Fruit fly (Drosophila melanogaster) whole organism, embryonic: ENCODE measurements around the gene Coq2.

ENCODE experiments used
- Atf6 ChIP-seq: fragments of 200-800 bp; sonication (Bioruptor generic); IDR thresholded peaks from 2 replicates; pipeline ENCODE4 v1.3.6; 2022; ENCODE audit warnings: missing biosample characterization, missing genetic modification characterization
- BtbVII ChIP-seq: fragments of 200-800 bp; sonication (Bioruptor generic); optimal IDR thresholded peaks from 3 replicates; lab custom pipeline; 2017; ENCODE audit warnings: missing biosample characterization, mild to moderate bottlenecking, missing genetic modification characterization
- CG1024 ChIP-seq: fragments of 200-800 bp; sonication (Bioruptor generic); IDR thresholded peaks from 2 replicates; pipeline ENCODE4 v1.3.6; 2022; ENCODE audit warnings: missing biosample characterization, missing genetic modification characterization
- CG10321 ChIP-seq: fragments of 200-800 bp; sonication (Bioruptor generic); IDR thresholded peaks from 2 replicates; pipeline ENCODE4 v1.3.6; 2022; ENCODE audit warnings: missing biosample characterization, missing genetic modification characterization
- CG10431 ChIP-seq: fragments of 200-800 bp; sonication (Bioruptor generic); optimal IDR thresholded peaks from 3 replicates; lab custom pipeline; 2018; ENCODE audit warnings: missing biosample characterization, mild to moderate bottlenecking, missing genetic modification characterization
- CG11085 ChIP-seq: fragments of 200-800 bp; sonication (Bioruptor generic); IDR thresholded peaks from 2 replicates; pipeline ENCODE4 v1.3.6; 2022; ENCODE audit warnings: missing biosample characterization, missing genetic modification characterization
- CG12071 ChIP-seq: fragments of 200-800 bp; sonication (Bioruptor generic); optimal IDR thresholded peaks from 3 replicates; lab custom pipeline; 2018; ENCODE audit warnings: missing biosample characterization, mild to moderate bottlenecking, missing genetic modification characterization
- CG1602 ChIP-seq: fragments of 200-800 bp; sonication (Bioruptor generic); optimal IDR thresholded peaks from 3 replicates; lab custom pipeline; 2016; ENCODE audit warnings: missing biosample characterization, missing genetic modification characterization
- CG1603 ChIP-seq: fragments of 200-800 bp; sonication (Bioruptor generic); optimal IDR thresholded peaks from 2 replicates; lab custom pipeline; 2019; ENCODE audit warnings: missing biosample characterization, mild to moderate bottlenecking, missing genetic modification characterization, moderate library complexity
- CG32532 ChIP-seq: fragments of 200-800 bp; sonication (Bioruptor generic); IDR thresholded peaks from 2 replicates; pipeline ENCODE4 v1.3.6; 2022; ENCODE audit warnings: missing biosample characterization, missing genetic modification characterization
- CG3838 ChIP-seq: fragments of 200-800 bp; sonication (Bioruptor generic); optimal IDR thresholded peaks from 3 replicates; lab custom pipeline; 2016; ENCODE audit warnings: missing biosample characterization, missing genetic modification characterization
- CG4707 ChIP-seq: fragments of 200-800 bp; sonication (Bioruptor generic); optimal IDR thresholded peaks from 2 replicates; lab custom pipeline; 2018; ENCODE audit warnings: missing biosample characterization, mild to moderate bottlenecking, missing genetic modification characterization, moderate library complexity
- CG4730 ChIP-seq: fragments of 200-800 bp; sonication (Bioruptor generic); IDR thresholded peaks from 2 replicates; pipeline ENCODE4 v1.3.6; 2022; ENCODE audit warnings: missing biosample characterization, missing genetic modification characterization
- CG5245 ChIP-seq: fragments of 200-800 bp; sonication (Bioruptor generic); optimal IDR thresholded peaks from 3 replicates; lab custom pipeline; 2016; ENCODE audit warnings: missing biosample characterization, missing genetic modification characterization
- CG6689 ChIP-seq: fragments of 200-800 bp; sonication (Bioruptor generic); IDR thresholded peaks from 2 replicates; pipeline ENCODE4 v1.3.6; 2022; ENCODE audit warnings: missing biosample characterization, missing genetic modification characterization
- CG6765 ChIP-seq: fragments of 200-800 bp; sonication (Bioruptor generic); optimal IDR thresholded peaks from 3 replicates; lab custom pipeline; 2017; ENCODE audit warnings: missing biosample characterization, mild to moderate bottlenecking, missing genetic modification characterization
- CG6813 ChIP-seq: fragments of 200-800 bp; sonication (Bioruptor generic); optimal IDR thresholded peaks from 2 replicates; lab custom pipeline; 2017; ENCODE audit warnings: missing biosample characterization, missing genetic modification characterization, mild to moderate bottlenecking, moderate library complexity, missing genetic modification reagents
- CG7963 ChIP-seq: fragments of 200-800 bp; sonication (Bioruptor generic); IDR thresholded peaks from 3 replicates; pipeline ENCODE4 v1.3.6; 2022; ENCODE audit warnings: missing biosample characterization, missing genetic modification characterization; ENCODE audit not compliant: partially characterized antibody
- CG8478 ChIP-seq: fragments of >200 bp; optimal IDR thresholded peaks from 2 replicates; lab custom pipeline; 2018
- CG9437 ChIP-seq: fragments of 200-800 bp; sonication (Bioruptor generic); optimal IDR thresholded peaks from 2 replicates; lab custom pipeline; 2018; ENCODE audit warnings: missing biosample characterization, mild to moderate bottlenecking, missing genetic modification characterization
- CG9727 ChIP-seq: fragments of 200-800 bp; sonication (Bioruptor generic); optimal IDR thresholded peaks from 3 replicates; lab custom pipeline; 2017; ENCODE audit warnings: missing biosample characterization, mild to moderate bottlenecking, missing genetic modification characterization
- CG9797 ChIP-seq: fragments of 200-800 bp; sonication (Bioruptor generic); optimal IDR thresholded peaks from 3 replicates; lab custom pipeline; 2018; ENCODE audit warnings: missing biosample characterization, mild to moderate bottlenecking, missing genetic modification characterization
- CG9817 ChIP-seq: fragments of 200-800 bp; sonication (Bioruptor generic); optimal IDR thresholded peaks from 2 replicates; lab custom pipeline; 2018; ENCODE audit warnings: missing biosample characterization, mild to moderate bottlenecking, missing genetic modification characterization, moderate library complexity
- CG9876 ChIP-seq: fragments of 200-800 bp; sonication (Bioruptor generic); optimal IDR thresholded peaks from 2 replicates; lab custom pipeline; 2016; ENCODE audit warnings: missing biosample characterization, missing genetic modification characterization
- Dll ChIP-seq: fragments of 200-800 bp; sonication (Bioruptor generic); IDR thresholded peaks from 4 replicates; pipeline ENCODE4 v1.3.6; 2022; ENCODE audit warnings: missing biosample characterization, missing genetic modification characterization; ENCODE audit not compliant: partially characterized antibody
- Hmr ChIP-seq: fragments of 200-800 bp; sonication (Bioruptor generic); optimal IDR thresholded peaks from 3 replicates; lab custom pipeline; 2017; ENCODE audit warnings: mild to moderate bottlenecking, missing biosample characterization, missing genetic modification reagents, missing genetic modification characterization
- MBD-R2 ChIP-seq: fragments of 200-800 bp; sonication (Bioruptor generic); IDR thresholded peaks from 2 replicates; pipeline ENCODE4 v1.3.6; 2022; ENCODE audit warnings: missing biosample characterization, missing genetic modification characterization
- Max ChIP-seq: fragments of 200-800 bp; sonication (Bioruptor generic); optimal IDR thresholded peaks from 2 replicates; lab custom pipeline; 2016; ENCODE audit warnings: missing biosample characterization, mild to moderate bottlenecking, missing genetic modification characterization
- Med ChIP-seq: fragments of 200-800 bp; sonication (Bioruptor generic); peaks from one replicate; lab custom pipeline; 2016; ENCODE audit warnings: missing biosample characterization, missing genetic modification characterization, mild to moderate bottlenecking, inconsistent platforms, moderate library complexity
- Myb ChIP-seq: fragments of 200-800 bp; sonication (Bioruptor generic); optimal IDR thresholded peaks from 2 replicates; lab custom pipeline; 2016; ENCODE audit warnings: missing biosample characterization, missing genetic modification characterization
- PHDP ChIP-seq: fragments of 200-800 bp; sonication (Bioruptor generic); optimal IDR thresholded peaks from 3 replicates; lab custom pipeline; 2018; ENCODE audit warnings: missing biosample characterization, mild to moderate bottlenecking, missing genetic modification characterization, moderate library complexity
- Ravus ChIP-seq: fragments of 200-800 bp; sonication (Bioruptor generic); IDR thresholded peaks from 2 replicates; pipeline ENCODE4 v1.3.6; 2022; ENCODE audit warnings: missing biosample characterization, missing genetic modification characterization
- Scr ChIP-seq: fragments of 200-800 bp; sonication (Bioruptor generic); IDR thresholded peaks from 2 replicates; pipeline ENCODE4 v1.3.6; 2022; ENCODE audit warnings: missing biosample characterization, missing genetic modification characterization; ENCODE audit not compliant: partially characterized antibody
- Side ChIP-seq: fragments of 200-800 bp; sonication (Bioruptor generic); optimal IDR thresholded peaks from 2 replicates; lab custom pipeline; 2016; ENCODE audit warnings: missing biosample characterization, missing genetic modification characterization
- Sin3A ChIP-seq: fragments of >200 bp; optimal IDR thresholded peaks from 2 replicates; lab custom pipeline; 2018
- Vsx1 ChIP-seq: fragments of 200-800 bp; sonication (Bioruptor generic); optimal IDR thresholded peaks from 2 replicates; lab custom pipeline; 2017; ENCODE audit warnings: missing biosample characterization, mild to moderate bottlenecking, missing genetic modification characterization, missing genetic modification reagents
- crc ChIP-seq: fragments of 200-800 bp; sonication (Bioruptor generic); optimal IDR thresholded peaks from 2 replicates; lab custom pipeline; 2016; ENCODE audit warnings: missing biosample characterization, missing genetic modification characterization
- crp ChIP-seq, 2 experiments: fragments of 200-800 bp; sonication (Bioruptor generic); optimal IDR thresholded peaks; 2 replicates in 1 of 2; 3 replicates in 1 of 2; lab custom pipeline; 2017; ENCODE audit warnings: missing biosample characterization in 2 of 2, missing genetic modification characterization in 2 of 2, mild to moderate bottlenecking in 1 of 2, moderate library complexity in 1 of 2
- dm ChIP-seq: fragments of 200-800 bp; sonication (Bioruptor generic); optimal IDR thresholded peaks from 3 replicates; lab custom pipeline; 2016; ENCODE audit warnings: missing biosample characterization, missing genetic modification characterization
- fd64A ChIP-seq: fragments of 200-800 bp; sonication (Bioruptor generic); optimal IDR thresholded peaks from 3 replicates; lab custom pipeline; 2018; ENCODE audit warnings: missing biosample characterization, mild to moderate bottlenecking, missing genetic modification characterization
- insv ChIP-seq, 2 experiments: fragments of 200-800 bp; sonication (Bioruptor generic); optimal IDR thresholded peaks; 3 replicates each; lab custom pipeline; 2016 to 2018; ENCODE audit warnings: missing biosample characterization in 2 of 2, missing genetic modification characterization in 2 of 2
- inv ChIP-seq: fragments of 200-800 bp; sonication (Bioruptor generic); IDR thresholded peaks from 2 replicates; pipeline ENCODE4 v1.3.6; 2022; ENCODE audit warnings: missing biosample characterization, missing genetic modification characterization; ENCODE audit not compliant: partially characterized antibody
- lilli ChIP-seq: fragments of 200-800 bp; sonication (Bioruptor generic); optimal IDR thresholded peaks from 3 replicates; lab custom pipeline; 2016; ENCODE audit warnings: missing biosample characterization, missing genetic modification characterization
- onecut ChIP-seq: fragments of 200-800 bp; sonication (Bioruptor generic); IDR thresholded peaks from 2 replicates; pipeline ENCODE4 v1.3.6; 2022; ENCODE audit warnings: missing biosample characterization, missing genetic modification characterization
- phol ChIP-seq: fragments of 200-800 bp; sonication (Bioruptor generic); optimal IDR thresholded peaks from 3 replicates; lab custom pipeline; 2018; ENCODE audit warnings: missing biosample characterization, mild to moderate bottlenecking, missing genetic modification characterization, moderate library complexity
- seq ChIP-seq: fragments of 200-800 bp; sonication (Bioruptor generic); IDR thresholded peaks from 2 replicates; pipeline ENCODE4 v1.3.6; 2022; ENCODE audit warnings: missing biosample characterization, missing genetic modification characterization
- unc-4 ChIP-seq: fragments of 200-800 bp; sonication (Bioruptor generic); IDR thresholded peaks from 2 replicates; pipeline ENCODE4 v1.3.6; 2022; ENCODE audit warnings: missing biosample characterization, missing genetic modification characterization; ENCODE audit not compliant: partially characterized antibody
- wdn ChIP-seq: fragments of 200-800 bp; sonication (Bioruptor generic); IDR thresholded peaks from 2 replicates; pipeline ENCODE4 v1.3.6; 2022; ENCODE audit warnings: missing biosample characterization, missing genetic modification characterization
- z ChIP-seq: fragments of 200-800 bp; sonication (Bioruptor generic); IDR thresholded peaks from 3 replicates; pipeline ENCODE4 v1.3.6; 2022; ENCODE audit warnings: missing biosample characterization, missing genetic modification characterization

Coq2 gene

DNA sequence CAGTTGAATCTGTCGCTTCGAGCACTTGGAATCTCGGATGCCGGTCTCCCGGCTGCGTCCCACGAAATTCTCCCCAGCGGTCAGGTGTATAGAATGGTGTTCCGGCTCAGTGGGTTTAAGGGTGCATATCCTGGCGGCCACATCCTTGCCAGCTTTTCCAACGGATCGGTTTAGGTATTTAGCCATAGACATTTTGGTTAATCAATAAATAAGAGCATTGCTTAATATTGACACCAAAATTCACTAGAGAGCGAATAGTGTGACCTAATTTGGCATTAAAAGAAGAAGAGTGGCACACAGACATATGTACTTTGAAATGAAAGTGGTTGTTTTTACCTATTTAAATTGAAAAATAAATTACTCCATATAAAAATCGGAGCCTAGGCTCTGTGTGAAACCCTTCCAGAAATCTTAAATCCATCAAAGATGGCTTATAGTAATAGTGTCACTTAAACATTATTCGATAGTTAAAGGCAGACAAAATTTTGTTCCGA is 27.0 kb upstream of the Coq2 start, which contains the start of the genes PNKP and COX7AL (continued):
- TF ChIP-seq Max: no peak
- TF ChIP-seq Vsx1 (GFP tag; lab: Kevin White, UChicago): no peak
- TF ChIP-seq onecut: peak; percentile 89
- TF ChIP-seq Scr (GFP tag; lab: Robert Waterston, UW): peak; percentile 46; the same call in 1 of the 2 replicates
- peak; percentile 14 for TF ChIP-seq CG1603 (tag; lab: Kevin White, UChicago)
- 0 out of 4 replicates have a peak, but pooled peaks have one; percentile 17 for TF ChIP-seq Dll (GFP tag; lab: Robert Waterston, UW)
- no peak for TF ChIP-seq CG4730 (GFP tag; lab: Robert Waterston, UW)
- no peak for TF ChIP-seq CG6765 (GFP tag; lab: Kevin White, UChicago)
- no peak for TF ChIP-seq CG3838 (GFP tag; lab: Kevin White, UChicago)

DNA sequence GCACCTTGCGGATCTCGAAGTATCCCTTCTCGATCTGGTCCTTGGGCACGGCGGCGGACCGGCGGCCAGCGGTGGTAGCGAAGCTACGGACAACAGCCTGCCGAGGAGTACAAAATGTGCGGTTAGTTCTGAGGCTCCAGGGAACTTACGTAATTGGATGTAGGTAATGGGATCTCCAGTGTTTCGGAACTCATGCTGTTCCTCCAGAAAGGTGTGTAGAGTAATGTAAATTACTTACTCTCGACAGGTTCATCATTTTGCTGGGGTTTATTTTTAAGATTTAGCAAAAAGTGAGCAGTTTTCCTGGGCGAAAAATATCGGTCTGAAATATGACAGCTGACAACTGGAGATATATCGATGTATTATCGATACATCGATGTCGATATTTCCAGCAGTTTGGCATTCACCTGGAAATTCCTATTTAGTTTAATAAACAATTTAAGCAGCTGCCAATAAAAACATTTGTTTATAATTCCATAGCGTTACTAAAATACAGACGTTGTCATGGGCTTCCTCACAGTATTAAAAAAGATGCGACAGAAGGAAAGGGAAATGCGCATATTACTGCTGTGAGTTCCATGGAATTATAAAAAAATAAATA is 24.4 kb upstream of the Coq2 start, which contains the start of the genes COX7A and Arl2:
Gene COX7A (minus strand): TSS at position 369 of the 601 bp plus-strand sequence.
Gene Arl2 (plus strand): TSS at position 426 of the 601 bp plus-strand sequence.
- no peak for TF ChIP-seq CG4707 (GFP tag; lab: Kevin White, UChicago)
- TF ChIP-seq CG7963 (GFP tag; lab: Robert Waterston, UW): peak; percentile 90
- TF ChIP-seq CG9817: no peak
- TF ChIP-seq CG9727 (GFP tag; lab: Kevin White, UChicago): no peak
- no peak for TF ChIP-seq Hmr (GFP tag; lab: Kevin White, UChicago)
- TF ChIP-seq z (GFP tag; lab: Robert Waterston, UW): no peak
- TF ChIP-seq CG9437 (GFP tag; lab: Kevin White, UChicago): no peak
- TF ChIP-seq CG1603 (tag; lab: Kevin White, UChicago): peak; percentile 56
- TF ChIP-seq fd64A (GFP tag; lab: Kevin White, UChicago): no peak
- TF ChIP-seq PHDP (tag; lab: Kevin White, UChicago): no peak
- TF ChIP-seq wdn (GFP tag; lab: Robert Waterston, UW): no peak
- TF ChIP-seq CG5245 (GFP tag; lab: Kevin White, UChicago): no peak
- TF ChIP-seq Sin3A (lab: Kevin White, UChicago): peak; percentile 30
- TF ChIP-seq MBD-R2 (GFP tag; lab: Robert Waterston, UW): peak; percentile 90
- TF ChIP-seq dm (GFP tag; lab: Kevin White, UChicago): peak; percentile 23
- TF ChIP-seq Med (GFP tag; lab: Kevin White, UChicago): peak; percentile 81
- no peak for TF ChIP-seq BtbVII (GFP tag; lab: Kevin White, UChicago)
- TF ChIP-seq Atf6 (GFP tag; lab: Robert Waterston, UW): 0 out of 2 replicates have a peak, but pooled peaks have one; percentile 23
- no peak for TF ChIP-seq CG6813
- peak; percentile 20 for TF ChIP-seq lilli
- TF ChIP-seq CG10431 (GFP tag; lab: Kevin White, UChicago): peak; percentile 17
- TF ChIP-seq inv (GFP tag; lab: Robert Waterston, UW): peak; percentile 90
- no peak for TF ChIP-seq CG6689
- no peak for TF ChIP-seq Side
- peak; percentile 47; the same call in 1 of the 2 replicates for TF ChIP-seq CG32532 (GFP tag; lab: Robert Waterston, UW)
- TF ChIP-seq CG10321 (GFP tag; lab: Robert Waterston, UW): no peak
- no peak for TF ChIP-seq CG11085 (GFP tag; lab: Robert Waterston, UW)
- no peak for TF ChIP-seq CG9876
- TF ChIP-seq CG1602: no peak
- peak; percentile 1 for TF ChIP-seq Myb (GFP tag; lab: Kevin White, UChicago)
- TF ChIP-seq phol (tag; lab: Kevin White, UChicago): peak; percentile 27
- TF ChIP-seq CG8478 (lab: Kevin White, UChicago): no peak
- TF ChIP-seq crc (GFP tag; lab: Kevin White, UChicago): no peak
- TF ChIP-seq seq (GFP tag; lab: Robert Waterston, UW): no peak
- no peak for TF ChIP-seq Ravus (GFP tag; lab: Robert Waterston, UW)
- peak in 1 of 2 experiments; percentile 1 for TF ChIP-seq insv (GFP tag; optimal IDR thresholded peaks at IDR 0.05; lab: Kevin White, UChicago)
- TF ChIP-seq CG9797 (GFP tag; lab: Kevin White, UChicago): no peak
- TF ChIP-seq CG1024 (GFP tag; lab: Robert Waterston, UW): no peak
- peak; percentile 95 for TF ChIP-seq unc-4 (GFP tag; lab: Robert Waterston, UW)
- no peak for TF ChIP-seq CG12071
- TF ChIP-seq crp (GFP tag; optimal IDR thresholded peaks at IDR 0.05; lab: Kevin White, UChicago): peak; percentile 34 to 83
